Fruit fly (Drosophila melanogaster): ENCODE data around the gene CG31789.
A peak's percentile ranks its signal among the peaks of the same experiment; 100 is the strongest.

The CG31789 gene

DNA sequence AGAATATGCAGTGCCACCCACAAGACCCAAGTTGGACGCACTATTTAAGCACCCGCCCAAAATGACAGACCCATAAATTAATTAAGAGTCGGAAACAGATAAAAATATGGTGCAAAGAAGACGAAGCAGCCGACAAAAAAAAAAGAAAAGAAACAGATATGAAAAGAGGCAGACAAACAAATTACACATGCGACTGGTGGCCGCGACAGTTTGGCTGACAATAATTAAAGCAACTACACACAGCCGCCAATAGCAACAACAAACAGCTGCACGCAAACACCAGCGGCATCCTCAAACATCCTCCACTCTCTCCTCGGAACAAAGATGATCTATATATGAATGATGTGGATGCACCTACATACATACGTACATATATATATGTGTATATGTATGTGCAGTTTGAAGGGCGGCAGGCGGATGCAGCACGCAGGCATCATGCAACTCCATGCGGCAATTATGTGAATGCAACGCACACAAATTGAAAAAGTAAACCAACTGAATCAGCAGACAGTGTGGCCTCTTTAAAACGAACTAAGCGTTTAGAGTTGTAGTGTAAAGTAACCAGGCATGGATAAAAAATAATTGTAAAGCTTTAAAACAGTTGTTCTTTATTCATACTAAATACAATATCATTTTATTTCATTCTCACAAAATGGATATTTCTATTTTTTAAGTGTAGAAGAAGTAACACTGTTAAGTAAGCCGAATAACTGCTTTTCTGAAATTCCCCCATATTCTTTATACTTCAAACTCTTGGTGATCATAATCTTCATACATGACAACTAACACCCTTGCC, 42.3 kb downstream of the CG31789 start (continued):
- TF ChIP-seq nmo (GFP tag; optimal IDR thresholded peaks at IDR 0.05), result peak; percentile 56
- TF ChIP-seq mam (GFP tag; optimal IDR thresholded peaks at IDR 0.05), result no peak
- peak; percentile 69 for TF ChIP-seq Sox102F (GFP tag; optimal IDR thresholded peaks at IDR 0.05)
- TF ChIP-seq CG14050 (GFP tag; IDR thresholded peaks at IDR 0.05), result no peak
- TF ChIP-seq zen (tag; optimal IDR thresholded peaks at IDR 0.05), result no peak
- TF ChIP-seq gcm2 (GFP tag; optimal IDR thresholded peaks at IDR 0.05), result no peak
- no peak for TF ChIP-seq fru (optimal IDR thresholded peaks at IDR 0.05)
- TF ChIP-seq lilli (GFP tag; optimal IDR thresholded peaks at IDR 0.05), result peak; percentile 20
- TF ChIP-seq CG2712 (tag; optimal IDR thresholded peaks at IDR 0.05), result no peak
- TF ChIP-seq Nf-YB (GFP tag; optimal IDR thresholded peaks at IDR 0.05), result no peak
- peak; percentile 25 for TF ChIP-seq CG9437 (GFP tag; optimal IDR thresholded peaks at IDR 0.05)
- no peak for TF ChIP-seq CG4617 (GFP tag; optimal IDR thresholded peaks at IDR 0.05; ENCODE audit: borderline replicate concordance)
- TF ChIP-seq zfh2 (GFP tag; optimal IDR thresholded peaks at IDR 0.05), result no peak
- TF ChIP-seq zfh1 (GFP tag; IDR thresholded peaks at IDR 0.05), result peak; percentile 53; the same call in 1 of the 3 replicates
- TF ChIP-seq CG12071 (GFP tag; optimal IDR thresholded peaks at IDR 0.05), result no peak
- TF ChIP-seq Dll (GFP tag; IDR thresholded peaks at IDR 0.05; ENCODE audit: partially characterized antibody), result no peak
- peak; percentile 53 for TF ChIP-seq CG11504 (tag; optimal IDR thresholded peaks at IDR 0.05)
- TF ChIP-seq CG15696 (tag; optimal IDR thresholded peaks at IDR 0.05), result no peak
- no peak for TF ChIP-seq ssp (GFP tag; IDR thresholded peaks at IDR 0.05)
- TF ChIP-seq ind (GFP tag; optimal IDR thresholded peaks at IDR 0.05), result no peak
- TF ChIP-seq Adf1 (GFP tag; IDR thresholded peaks at IDR 0.05), result no peak
- TF ChIP-seq CG15601 (tag; optimal IDR thresholded peaks at IDR 0.05), result peak; percentile 59
- TF ChIP-seq NC2α (GFP tag; optimal IDR thresholded peaks at IDR 0.05), result no peak
- no peak for TF ChIP-seq CG16779 (GFP tag; IDR thresholded peaks at IDR 0.05)
- peak; percentile 51 for TF ChIP-seq CG8924 (tag; optimal IDR thresholded peaks at IDR 0.05)
- TF ChIP-seq usp (GFP tag; optimal IDR thresholded peaks at IDR 0.05), result no peak
- peak; percentile 43 for TF ChIP-seq CG13424 (tag; optimal IDR thresholded peaks at IDR 0.05)
- peak; percentile 52 for TF ChIP-seq CG10979 (tag; optimal IDR thresholded peaks at IDR 0.05)
- TF ChIP-seq Rx (GFP tag; IDR thresholded peaks at IDR 0.05), result no peak
- TF ChIP-seq Camta (GFP tag; optimal IDR thresholded peaks at IDR 0.05), result no peak
- no peak for TF ChIP-seq Xrp1 (GFP tag; IDR thresholded peaks at IDR 0.05)
- TF ChIP-seq CG34224 (GFP tag; IDR thresholded peaks at IDR 0.05; ENCODE audit: partially characterized antibody), result no peak
- peak; percentile 57 for TF ChIP-seq CG8388 (GFP tag; optimal IDR thresholded peaks at IDR 0.05)
- no peak for TF ChIP-seq slp2 (GFP tag; optimal IDR thresholded peaks at IDR 0.05)
- TF ChIP-seq Scr (GFP tag; IDR thresholded peaks at IDR 0.05; ENCODE audit: partially characterized antibody), result no peak
- TF ChIP-seq Atf6 (GFP tag; IDR thresholded peaks at IDR 0.05), result no peak
- TF ChIP-seq HLH4C (GFP tag; IDR thresholded peaks at IDR 0.05; ENCODE audit: partially characterized antibody), result no peak
- no peak for TF ChIP-seq caup (GFP tag; optimal IDR thresholded peaks at IDR 0.05; ENCODE audit: severe bottlenecking)
- TF ChIP-seq CG8359 (GFP tag; optimal IDR thresholded peaks at IDR 0.05; ENCODE audit: borderline replicate concordance), result no peak
- no peak for TF ChIP-seq Rfx (GFP tag; IDR thresholded peaks at IDR 0.05)
- no peak for TF ChIP-seq org-1 (GFP tag; optimal IDR thresholded peaks at IDR 0.05)
- TF ChIP-seq D19B (GFP tag; optimal IDR thresholded peaks at IDR 0.05), result no peak
- TF ChIP-seq gfzf (GFP tag; optimal IDR thresholded peaks at IDR 0.05), result no peak
- TF ChIP-seq slbo (GFP tag; IDR thresholded peaks at IDR 0.05), result peak; percentile 26; the same call in 1 of the 2 replicates
- TF ChIP-seq CG15479 (GFP tag; optimal IDR thresholded peaks at IDR 0.05), result no peak
- TF ChIP-seq CG11723 (GFP tag; optimal IDR thresholded peaks at IDR 0.05), result no peak
- no peak for TF ChIP-seq CG12299 (tag; optimal IDR thresholded peaks at IDR 0.05)
- TF ChIP-seq exex (tag; optimal IDR thresholded peaks at IDR 0.05), result no peak
- peak; percentile 7 for TF ChIP-seq Hmr (GFP tag; optimal IDR thresholded peaks at IDR 0.05)
